Fruit fly (Drosophila melanogaster): ENCODE measurements around the gene CG4998.

Gene CG4998

dm6 chr3L:16377768-16378764 lies 39.3 kb downstream of the CG4998 start, which contains the start of gene roq (continued):
- TF ChIP-seq Dad (GFP tag; optimal IDR thresholded peaks at IDR 0.05) (no peak), exex (tag; optimal IDR thresholded peaks at IDR 0.05) (peak; percentile 26), Mes4 (GFP tag; optimal IDR thresholded peaks at IDR 0.05) (no peak), pita (GFP tag; optimal IDR thresholded peaks at IDR 0.05) (no peak), CG12155 (GFP tag; optimal IDR thresholded peaks at IDR 0.05) (no peak), CG9727 (GFP tag; optimal IDR thresholded peaks at IDR 0.05) (no peak), Nf-YA (GFP tag; IDR thresholded peaks at IDR 0.05) (no peak), corto (GFP tag; optimal IDR thresholded peaks at IDR 0.05) (peak; percentile 15), CG6175 (GFP tag; IDR thresholded peaks at IDR 0.05) (no peak), E2f1 (GFP tag; IDR thresholded peaks at IDR 0.05) (no peak), CG18262 (tag; optimal IDR thresholded peaks at IDR 0.05) (no peak), pros (GFP tag; optimal IDR thresholded peaks at IDR 0.05) (no peak), wek (GFP tag; optimal IDR thresholded peaks at IDR 0.05) (no peak), tx (GFP tag; optimal IDR thresholded peaks at IDR 0.05) (no peak), CG2129 (GFP tag; IDR thresholded peaks at IDR 0.05; ENCODE audit: partially characterized antibody) (no peak), CG6765 (GFP tag; optimal IDR thresholded peaks at IDR 0.05) (no peak), Jarid2 (GFP tag; optimal IDR thresholded peaks at IDR 0.05) (no peak), E2f2 (GFP tag; IDR thresholded peaks at IDR 0.05) (peak; percentile 89), nau (GFP tag; optimal IDR thresholded peaks at IDR 0.05) (no peak), Dll (GFP tag; IDR thresholded peaks at IDR 0.05; ENCODE audit: partially characterized antibody) (no peak), run (tag; optimal IDR thresholded peaks at IDR 0.05) (no peak), Stat92E (GFP tag; optimal IDR thresholded peaks at IDR 0.05) (peak in 2 of 3 experiments; percentile 28 to 82), Bdp1 (GFP tag; optimal IDR thresholded peaks at IDR 0.05) (no peak), CG9797 (GFP tag; optimal IDR thresholded peaks at IDR 0.05) (peak; percentile 95), CG7963 (GFP tag; IDR thresholded peaks at IDR 0.05; ENCODE audit: partially characterized antibody) (no peak; the same call in 2 of the 3 replicates), Xbp1 (GFP tag; optimal IDR thresholded peaks at IDR 0.05) (peak; percentile 1), CG17186 (GFP tag; optimal IDR thresholded peaks at IDR 0.05) (peak; percentile 67), bab2 (GFP tag; optimal IDR thresholded peaks at IDR 0.05) (no peak), Camta (GFP tag; optimal IDR thresholded peaks at IDR 0.05) (no peak), YL-1 (GFP tag; optimal IDR thresholded peaks at IDR 0.05) (peak; percentile 66), Usf (GFP tag; optimal IDR thresholded peaks at IDR 0.05) (no peak), fd96Cb (tag; optimal IDR thresholded peaks at IDR 0.05) (no peak), knrl (GFP tag; IDR thresholded peaks at IDR 0.05; ENCODE audit: partially characterized antibody) (peak; percentile 50; the same call in 1 of the 3 replicates), hb (GFP tag; IDR thresholded peaks at IDR 0.05; ENCODE audit: partially characterized antibody) (peak; percentile 49; the same call in 1 of the 3 replicates), sob (GFP tag; IDR thresholded peaks at IDR 0.05) (no peak), CG4360 (GFP tag; IDR thresholded peaks at IDR 0.05) (no peak; the same call in 1 of the 2 replicates), onecut (GFP tag; IDR thresholded peaks at IDR 0.05) (no peak), sisA (GFP tag; IDR thresholded peaks at IDR 0.05) (no peak), HLH3B (GFP tag; IDR thresholded peaks at IDR 0.05) (no peak), CG17612 (GFP tag; IDR thresholded peaks at IDR 0.05) (no peak), CG4854 (GFP tag; optimal IDR thresholded peaks at IDR 0.05) (no peak), nom (GFP tag; optimal IDR thresholded peaks at IDR 0.05) (no peak), MBD-R2 (GFP tag; IDR thresholded peaks at IDR 0.05) (peak; percentile 77), CG13775 (GFP tag; optimal IDR thresholded peaks at IDR 0.05) (no peak), CG7987 (GFP tag; optimal IDR thresholded peaks at IDR 0.05) (no peak), cad (GFP tag; optimal IDR thresholded peaks at IDR 0.05) (peak; percentile 3), ham (GFP tag; IDR thresholded peaks at IDR 0.05) (no peak), CG11723 (GFP tag; optimal IDR thresholded peaks at IDR 0.05) (no peak)
